Worm (Caenorhabditis elegans): ENCODE measurements around the gene C18H7.11.
A peak's percentile ranks its signal among the peaks of the same experiment; 100 is the strongest.

The C18H7.11 gene

ce11 chrIV:620324-620723, 23.6 kb downstream of the C18H7.11 start (continued):
- TF ChIP-seq unc-98 (GFP tag; IDR thresholded peaks at IDR 0.05) (no peak), sup-37 (GFP tag; optimal IDR thresholded peaks at IDR 0.05) (no peak), lin-39 (tag; optimal IDR thresholded peaks at IDR 0.05) (no peak), nhr-90 (tag; optimal IDR thresholded peaks at IDR 0.05; ENCODE audit: poor library complexity) (peak; percentile 24), ceh-88 (GFP tag; IDR thresholded peaks at IDR 0.05) (no peak), fos-1 (tag; optimal IDR thresholded peaks at IDR 0.05) (peak; percentile 42), skn-1 (tag; optimal IDR thresholded peaks at IDR 0.05) (no peak), unc-86 (tag; optimal IDR thresholded peaks at IDR 0.05) (no peak), nhr-19 (GFP tag; conservative IDR thresholded peaks at IDR 0.05) (peak; percentile 64), lsy-2 (tag; optimal IDR thresholded peaks at IDR 0.05) (peak; percentile 39 to 77), pax-3 (tag; optimal IDR thresholded peaks at IDR 0.05) (peak; percentile 13), efl-1 (optimal IDR thresholded peaks at IDR 0.05) (peak; percentile 33 to 55), efl-1 (GFP tag; optimal IDR thresholded peaks at IDR 0.05 in 1 of 2) (peak; percentile 44 to 96), dpl-1 (GFP tag; optimal IDR thresholded peaks at IDR 0.05) (peak; percentile 3 to 53 (median 38)), nhr-47 (tag; optimal IDR thresholded peaks at IDR 0.05) (peak; percentile 68), unc-130 (tag; optimal IDR thresholded peaks at IDR 0.05) (peak; percentile 24), nhr-20 (tag; optimal IDR thresholded peaks at IDR 0.05) (peak; percentile 51), elt-2 (tag; optimal IDR thresholded peaks at IDR 0.05) (peak; percentile 9), hpl-2 (GFP tag; optimal IDR thresholded peaks at IDR 0.05) (no peak), aly-2 (tag; optimal IDR thresholded peaks at IDR 0.05) (peak; percentile 48), fkh-4 (tag; optimal IDR thresholded peaks at IDR 0.05; ENCODE audit: borderline replicate concordance) (no peak), isw-1 (GFP tag; IDR thresholded peaks at IDR 0.05) (peak; percentile 17), sox-4 (tag; optimal IDR thresholded peaks at IDR 0.05) (no peak), mep-1 (tag; optimal IDR thresholded peaks at IDR 0.05) (peak; percentile 4), nhr-77 (tag; optimal IDR thresholded peaks at IDR 0.05) (peak; percentile 56), nhr-12 (tag; optimal IDR thresholded peaks at IDR 0.05) (no peak), hlh-17 (GFP tag; optimal IDR thresholded peaks at IDR 0.05; ENCODE audit: borderline replicate concordance) (no peak), hlh-4 (tag; optimal IDR thresholded peaks at IDR 0.05) (no peak), nhr-28 (tag; optimal IDR thresholded peaks at IDR 0.05) (no peak), nhr-76 (tag; optimal IDR thresholded peaks at IDR 0.05) (no peak), zag-1 (tag; optimal IDR thresholded peaks at IDR 0.05) (no peak), snpc-4 (tag; optimal IDR thresholded peaks at IDR 0.05) (peak; percentile 27), alr-1 (tag; optimal IDR thresholded peaks at IDR 0.05; ENCODE audit: borderline replicate concordance) (no peak), egl-13 (tag; optimal IDR thresholded peaks at IDR 0.05) (no peak), zip-4 (GFP tag; optimal IDR thresholded peaks at IDR 0.05) (no peak), mab-9 (GFP tag; IDR thresholded peaks at IDR 0.05) (no peak), fkh-10 (GFP tag; optimal IDR thresholded peaks at IDR 0.05) (peak; percentile 32), C04F5.9 (tag; optimal IDR thresholded peaks at IDR 0.05) (no peak), aha-1 (tag; optimal IDR thresholded peaks at IDR 0.05) (no peak), mef-2 (tag; optimal IDR thresholded peaks at IDR 0.05) (no peak), vab-15 (tag; optimal IDR thresholded peaks at IDR 0.05) (no peak), C16A3.4 (tag; optimal IDR thresholded peaks at IDR 0.05) (peak; percentile 71), mdl-1 (tag; optimal IDR thresholded peaks at IDR 0.05) (peak in 1 of 2 experiments; percentile 39), unc-62 (GFP tag; optimal IDR thresholded peaks at IDR 0.05) (no peak), elt-3 (tag; optimal IDR thresholded peaks at IDR 0.05) (peak in 1 of 6 experiments; percentile 12), ceh-8 (GFP tag; optimal IDR thresholded peaks at IDR 0.05) (no peak), egl-27 (tag; optimal IDR thresholded peaks at IDR 0.05) (no peak), ztf-4 (tag; optimal IDR thresholded peaks at IDR 0.05) (no peak), F16B12.6 (tag; optimal IDR thresholded peaks at IDR 0.05) (peak; percentile 2), pqm-1 (tag; optimal IDR thresholded peaks at IDR 0.05) (no peak), ces-1 (GFP tag; optimal IDR thresholded peaks at IDR 0.05) (no peak), rnt-1 (tag; optimal IDR thresholded peaks at IDR 0.05) (peak; percentile 83), xbp-1 (tag; optimal IDR thresholded peaks at IDR 0.05) (peak; percentile 48), swsn-7 (tag; optimal IDR thresholded peaks at IDR 0.05) (peak; percentile 56)
